Fruit fly (Drosophila melanogaster) whole organism: ENCODE measurements around the gene Spps.

Experiments used
- CG8478 ChIP-seq: fragments of >200 bp; optimal IDR thresholded peaks from 2 replicates; lab custom pipeline; 2018; ENCODE audit warnings: inconsistent platforms
- Dll ChIP-seq: fragments of >200 bp; optimal IDR thresholded peaks from 2 replicates; lab custom pipeline; 2017
- psq ChIP-seq: fragments of >200 bp; optimal IDR thresholded peaks from 2 replicates; lab custom pipeline; 2017
- usp ChIP-seq: fragments of >200 bp; optimal IDR thresholded peaks from 2 replicates; lab custom pipeline; 2017; ENCODE audit warnings: missing biosample characterization, missing genetic modification characterization, mixed read lengths

- TF ChIP-seq CG8478 (lab: Kevin White, UChicago) (no peak), usp (GFP tag; lab: Kevin White, UChicago) (no peak), Dll (lab: Kevin White, UChicago) (no peak), psq (lab: Kevin White, UChicago) (no peak)
Observed at dm6 chr3R:24268293-24268692, 41.6 kb upstream of the Spps start.
